Fruit fly (Drosophila melanogaster): ENCODE data around the gene Saf6.
A peak's percentile ranks its signal among the peaks of the same experiment; 100 is the strongest.

The Saf6 gene

DNA sequence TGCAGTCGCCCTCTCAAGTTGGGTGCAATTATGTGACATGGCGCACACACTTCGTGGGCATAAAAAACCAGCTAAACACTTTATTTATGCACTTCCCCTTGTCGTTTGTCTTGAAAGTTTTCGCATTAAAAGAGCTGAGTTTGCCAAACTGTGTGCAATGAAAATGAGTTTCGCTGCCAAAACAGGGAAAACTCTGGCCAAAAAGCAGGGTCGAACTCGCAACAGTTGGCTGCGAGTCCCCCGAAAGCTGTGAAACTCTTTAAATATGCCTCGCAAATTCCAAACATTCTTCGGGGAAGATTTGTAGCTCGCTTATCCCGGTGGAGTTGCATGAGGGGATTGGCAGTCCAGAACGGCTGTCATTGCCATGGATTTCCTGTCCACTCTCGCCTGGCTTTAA, 35.6 kb downstream of the Saf6 start, which contains the start of gene Gr21a:
Gr21a (plus strand) TSS at position 301 of the 400 bp plus-strand sequence.
- no peak for TF ChIP-seq amos (GFP tag; IDR thresholded peaks at IDR 0.05; ENCODE audit: partially characterized antibody)
- no peak for TF ChIP-seq CG11085 (GFP tag; IDR thresholded peaks at IDR 0.05)
- no peak for TF ChIP-seq MTF-1 (GFP tag; optimal IDR thresholded peaks at IDR 0.05; ENCODE audit: borderline replicate concordance)
- no peak for TF ChIP-seq CG17385 (GFP tag; optimal IDR thresholded peaks at IDR 0.05)
- no peak for TF ChIP-seq HLHmδ (GFP tag; optimal IDR thresholded peaks at IDR 0.05)
- TF ChIP-seq peb (GFP tag; IDR thresholded peaks at IDR 0.05): no peak
- no peak for TF ChIP-seq CG14050 (GFP tag; IDR thresholded peaks at IDR 0.05)
- TF ChIP-seq Dip2 (GFP tag; IDR thresholded peaks at IDR 0.05): no peak
- TF ChIP-seq ATbp (GFP tag; optimal IDR thresholded peaks at IDR 0.05): no peak
- TF ChIP-seq ci (GFP tag; IDR thresholded peaks at IDR 0.05): no peak
- TF ChIP-seq HmgD (GFP tag; optimal IDR thresholded peaks at IDR 0.05): no peak

DNA sequence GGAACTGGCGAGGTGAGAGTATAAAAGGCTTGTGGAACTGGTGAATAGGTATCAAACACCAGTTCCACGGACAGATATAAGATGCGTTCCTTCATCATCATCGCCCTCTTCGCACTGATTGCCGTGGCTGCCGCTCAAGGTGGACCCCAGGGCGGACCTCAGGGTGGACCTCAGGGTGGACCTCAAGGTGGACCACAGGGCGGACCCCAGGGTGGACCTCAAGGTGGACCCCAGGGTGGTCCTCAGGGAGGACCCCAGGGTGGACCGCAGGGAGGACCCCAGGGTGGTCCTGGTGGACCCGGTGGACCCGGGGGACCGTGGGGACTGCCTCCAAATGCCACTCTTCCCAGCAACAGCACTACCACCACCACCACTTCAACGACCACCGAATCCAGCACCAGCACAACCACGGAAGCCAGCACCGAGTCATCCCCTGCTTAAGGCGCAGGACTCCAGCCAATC, 36.6 kb downstream of the Saf6 start, which contains the start of gene CG13947:
CG13947 (plus strand) TSS at position 51 of the 462 bp plus-strand sequence.
- TF ChIP-seq Hr39 (optimal IDR thresholded peaks at IDR 0.05) (peak; percentile 96), CG11560 (tag; IDR thresholded peaks at IDR 0.05) (peak; percentile 11; the same call in 1 of the 3 replicates), gt (GFP tag; IDR thresholded peaks at IDR 0.05) (no peak)

DNA sequence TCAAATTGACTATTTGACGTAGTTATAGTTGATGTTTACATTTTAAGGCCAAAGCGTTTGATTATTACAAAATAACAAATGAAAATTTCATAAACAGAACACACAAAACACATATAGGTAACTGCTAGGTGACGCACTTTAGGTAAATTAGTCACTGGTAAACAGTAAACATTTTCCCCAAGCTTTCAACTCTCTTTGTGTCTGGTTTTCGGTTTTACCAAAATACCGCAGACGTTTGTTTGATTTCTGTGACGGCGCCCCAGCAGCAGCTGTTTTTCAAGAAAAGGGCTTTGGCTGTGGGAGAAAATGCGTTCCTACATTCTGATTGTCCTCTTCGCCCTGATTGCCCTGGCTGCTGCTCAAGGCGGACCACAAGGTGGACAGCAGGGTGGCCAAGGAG, 39.5 kb downstream of the Saf6 start, which contains the start of gene CG13946:
CG13946 (plus strand) TSS at position 301 of the 400 bp plus-strand sequence.
- TF ChIP-seq Bgb (GFP tag; IDR thresholded peaks at IDR 0.05; ENCODE audit: partially characterized antibody) (no peak), CG34422 (GFP tag; IDR thresholded peaks at IDR 0.05) (no peak), bigmax (GFP tag; optimal IDR thresholded peaks at IDR 0.05) (no peak), Elba2 (GFP tag; optimal IDR thresholded peaks at IDR 0.05) (no peak), CG18476 (GFP tag; optimal IDR thresholded peaks at IDR 0.05) (no peak), CG4404 (GFP tag; IDR thresholded peaks at IDR 0.05) (no peak), CG18262 (tag; optimal IDR thresholded peaks at IDR 0.05) (no peak)

DNA sequence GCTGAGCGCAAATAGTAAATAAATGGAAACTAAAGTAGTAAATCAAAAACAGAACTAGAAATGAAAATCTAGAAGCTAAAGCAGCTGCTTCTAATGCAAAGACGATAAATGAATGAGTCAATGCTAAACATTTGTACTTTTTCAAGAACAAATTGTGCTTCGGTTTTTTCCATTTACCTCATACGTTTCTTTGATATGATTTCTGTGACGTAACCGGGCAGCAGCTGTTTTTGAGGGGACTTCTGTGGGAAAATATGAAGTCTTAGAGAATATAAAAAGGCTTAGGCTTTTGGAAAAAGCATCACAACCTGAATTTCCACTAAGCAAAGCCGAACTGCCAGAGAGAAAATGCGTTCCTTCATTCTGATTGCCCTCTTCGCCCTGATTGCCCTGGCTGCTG, 42.5 kb downstream of the Saf6 start, which contains the start of gene CG12506:
CG12506 (plus strand) TSS at position 301 of the 400 bp plus-strand sequence.
- no peak for TF ChIP-seq CG4360 (GFP tag; IDR thresholded peaks at IDR 0.05)
- 0 out of 2 replicates have a peak, but pooled peaks have one; percentile 5 for TF ChIP-seq Dref (GFP tag; IDR thresholded peaks at IDR 0.05)
